Fruit fly (Drosophila melanogaster) whole organism, embryonic: ENCODE measurements around the gene rho-5.

Experiments used
- Ada2b ChIP-seq: fragments of 200-800 bp; sonication (Bioruptor generic); IDR thresholded peaks from 2 replicates; pipeline ENCODE4 v1.3.6; 2022; ENCODE audit warnings: missing biosample characterization, missing genetic modification characterization
- Antp ChIP-seq: fragments of 200-800 bp; sonication (Bioruptor generic); optimal IDR thresholded peaks from 3 replicates; lab custom pipeline; 2016; ENCODE audit warnings: missing biosample characterization, missing genetic modification characterization
- CG10267 ChIP-seq: fragments of 200-800 bp; sonication (Bioruptor generic); optimal IDR thresholded peaks from 2 replicates; lab custom pipeline; 2018; ENCODE audit warnings: missing biosample characterization, mild to moderate bottlenecking, missing genetic modification characterization, moderate library complexity
- CG10979 ChIP-seq: fragments of 200-800 bp; sonication (Bioruptor generic); optimal IDR thresholded peaks from 2 replicates; lab custom pipeline; 2018; ENCODE audit warnings: missing biosample characterization, mild to moderate bottlenecking, missing genetic modification characterization, moderate library complexity
- CG11247 ChIP-seq: fragments of 200-800 bp; sonication (Bioruptor generic); IDR thresholded peaks from 2 replicates; pipeline ENCODE4 v1.3.6; 2022; ENCODE audit warnings: missing biosample characterization, missing genetic modification characterization
- CG1233 ChIP-seq: fragments of 200-800 bp; sonication (Bioruptor generic); optimal IDR thresholded peaks from 4 replicates; lab custom pipeline; 2018; ENCODE audit warnings: missing biosample characterization, mild to moderate bottlenecking, missing genetic modification characterization
- CG12744 ChIP-seq: fragments of 200-800 bp; sonication (Bioruptor generic); optimal IDR thresholded peaks from 2 replicates; lab custom pipeline; 2016; ENCODE audit warnings: missing biosample characterization, missing genetic modification characterization
- CG13424 ChIP-seq: fragments of 200-800 bp; sonication (Bioruptor generic); optimal IDR thresholded peaks from 2 replicates; lab custom pipeline; 2019; ENCODE audit warnings: missing biosample characterization, mild to moderate bottlenecking, missing genetic modification characterization, moderate library complexity
- CG17361 ChIP-seq: fragments of 200-800 bp; sonication (Bioruptor generic); IDR thresholded peaks from 3 replicates; pipeline ENCODE4 v1.3.6; 2022; ENCODE audit warnings: missing biosample characterization, missing genetic modification characterization
- CG17568 ChIP-seq: fragments of 200-800 bp; sonication (Bioruptor generic); optimal IDR thresholded peaks from 2 replicates; lab custom pipeline; 2018; ENCODE audit warnings: missing biosample characterization, mild to moderate bottlenecking, missing genetic modification characterization, moderate library complexity
- CG18262 ChIP-seq: fragments of 200-800 bp; optimal IDR thresholded peaks from 3 replicates; lab custom pipeline; 2019; ENCODE audit warnings: missing biosample characterization, mild to moderate bottlenecking, missing genetic modification characterization, moderate library complexity
- CG43689 ChIP-seq: fragments of 200-800 bp; sonication (Bioruptor generic); IDR thresholded peaks from 2 replicates; pipeline ENCODE4 v1.3.6; 2022; ENCODE audit warnings: missing biosample characterization, missing genetic modification characterization
- CG6854 ChIP-seq: fragments of 200-800 bp; sonication (Bioruptor generic); optimal IDR thresholded peaks from 3 replicates; lab custom pipeline; 2017; ENCODE audit warnings: missing biosample characterization, mild to moderate bottlenecking, missing genetic modification characterization
- CG7786 ChIP-seq: fragments of 200-800 bp; sonication (Bioruptor generic); optimal IDR thresholded peaks from 2 replicates; lab custom pipeline; 2016; ENCODE audit warnings: missing biosample characterization, missing genetic modification characterization
- CG7963 ChIP-seq: fragments of 200-800 bp; sonication (Bioruptor generic); IDR thresholded peaks from 3 replicates; pipeline ENCODE4 v1.3.6; 2022; ENCODE audit warnings: missing biosample characterization, missing genetic modification characterization; ENCODE audit not compliant: partially characterized antibody
- CHES-1-like ChIP-seq: fragments of 200-800 bp; sonication (Bioruptor generic); optimal IDR thresholded peaks from 2 replicates; lab custom pipeline; 2016; ENCODE audit warnings: missing biosample characterization, missing genetic modification characterization
- D ChIP-seq, 2 experiments: fragments of 200-800 bp in 1 of 2; fragments of >200 bp in 1 of 2; sonication (Bioruptor generic) in 1 of 2; optimal IDR thresholded peaks; 2 replicates in 1 of 2; 3 replicates in 1 of 2; lab custom pipeline; 2017; ENCODE audit warnings: mild to moderate bottlenecking in 1 of 2, missing biosample characterization in 1 of 2, missing genetic modification characterization in 1 of 2, missing genetic modification reagents in 1 of 2
- Dfd ChIP-seq, 2 experiments: fragments of >200 bp; optimal IDR thresholded peaks; 2 replicates each; lab custom pipeline; 2017; ENCODE audit warnings: missing biosample characterization in 2 of 2, missing genetic modification characterization in 2 of 2
- Eip74EF ChIP-seq, 2 experiments: fragments of 200-800 bp in 1 of 2; fragments of >200 bp in 1 of 2; sonication (Bioruptor generic) in 1 of 2; optimal IDR thresholded peaks; 2 replicates each; lab custom pipeline; 2017 to 2019; ENCODE audit warnings: missing biosample characterization in 2 of 2, missing genetic modification characterization in 2 of 2, mild to moderate bottlenecking in 1 of 2, moderate library complexity in 1 of 2
- Hand ChIP-seq: fragments of 200-800 bp; sonication (Bioruptor generic); optimal IDR thresholded peaks from 2 replicates; lab custom pipeline; 2017; ENCODE audit warnings: mild to moderate bottlenecking, missing biosample characterization, missing genetic modification reagents, missing genetic modification characterization
- Hmx ChIP-seq: fragments of 200-800 bp; sonication (Bioruptor generic); optimal IDR thresholded peaks from 2 replicates; lab custom pipeline; 2016; ENCODE audit warnings: missing biosample characterization, missing genetic modification characterization
- Lpt ChIP-seq: fragments of >200 bp; optimal IDR thresholded peaks from 2 replicates; lab custom pipeline; 2018; ENCODE audit warnings: missing biosample characterization, missing genetic modification characterization
- MTF-1 ChIP-seq: fragments of 200-800 bp; sonication (Bioruptor generic); optimal IDR thresholded peaks from 2 replicates; lab custom pipeline; 2018; ENCODE audit warnings: missing biosample characterization, mild to moderate bottlenecking, missing genetic modification characterization, borderline replicate concordance
- Mrtf ChIP-seq: fragments of 200-800 bp; sonication (Bioruptor generic); IDR thresholded peaks from 3 replicates; pipeline ENCODE4 v1.3.6; 2022; ENCODE audit warnings: missing biosample characterization, missing genetic modification characterization
- Neu2 ChIP-seq: fragments of 200-800 bp; sonication (Bioruptor generic); optimal IDR thresholded peaks from 3 replicates; lab custom pipeline; 2016; ENCODE audit warnings: missing biosample characterization, missing genetic modification characterization, borderline replicate concordance
- Oli ChIP-seq: fragments of 200-800 bp; sonication (Bioruptor generic); optimal IDR thresholded peaks from 2 replicates; lab custom pipeline; 2018; ENCODE audit warnings: missing biosample characterization, mild to moderate bottlenecking, missing genetic modification characterization, moderate library complexity
- Ravus ChIP-seq: fragments of 200-800 bp; sonication (Bioruptor generic); IDR thresholded peaks from 2 replicates; pipeline ENCODE4 v1.3.6; 2022; ENCODE audit warnings: missing biosample characterization, missing genetic modification characterization
- Scr ChIP-seq: fragments of 200-800 bp; sonication (Bioruptor generic); IDR thresholded peaks from 2 replicates; pipeline ENCODE4 v1.3.6; 2022; ENCODE audit warnings: missing biosample characterization, missing genetic modification characterization; ENCODE audit not compliant: partially characterized antibody
- Sox100B ChIP-seq: fragments of 200-800 bp; sonication (Bioruptor generic); optimal IDR thresholded peaks from 3 replicates; lab custom pipeline; 2018; ENCODE audit warnings: missing biosample characterization, mild to moderate bottlenecking, missing genetic modification characterization
- Trl ChIP-seq, 3 experiments: fragments of >200 bp in 2 of 3; fragments of 200-800 bp in 1 of 3; sonication (Bioruptor generic) in 1 of 3; optimal IDR thresholded peaks; 2 replicates in 1 of 3; 3 replicates in 2 of 3; lab custom pipeline; 2016 to 2017; ENCODE audit warnings: missing biosample characterization in 1 of 3, missing genetic modification characterization in 1 of 3
- Usf ChIP-seq: fragments of 200-800 bp; sonication (Bioruptor generic); optimal IDR thresholded peaks from 2 replicates; lab custom pipeline; 2017; ENCODE audit warnings: missing genotype, missing biosample characterization, missing genetic modification characterization
- amos ChIP-seq: fragments of 200-800 bp; sonication (Bioruptor generic); IDR thresholded peaks from 2 replicates; pipeline ENCODE4 v1.3.6; 2022; ENCODE audit warnings: missing biosample characterization, missing genetic modification characterization; ENCODE audit not compliant: partially characterized antibody
- az2 ChIP-seq: fragments of 200-800 bp; sonication (Bioruptor generic); optimal IDR thresholded peaks from 3 replicates; lab custom pipeline; 2016; ENCODE audit warnings: missing biosample characterization, missing genetic modification characterization
- bowl ChIP-seq: fragments of 200-800 bp; sonication (Bioruptor generic); IDR thresholded peaks from 2 replicates; pipeline ENCODE4 v1.3.6; 2022; ENCODE audit warnings: missing biosample characterization, missing genetic modification characterization
- crp ChIP-seq, 2 experiments: fragments of 200-800 bp; sonication (Bioruptor generic); optimal IDR thresholded peaks; 2 replicates in 1 of 2; 3 replicates in 1 of 2; lab custom pipeline; 2017; ENCODE audit warnings: missing biosample characterization in 2 of 2, missing genetic modification characterization in 2 of 2, mild to moderate bottlenecking in 1 of 2, moderate library complexity in 1 of 2
- da ChIP-seq: fragments of 200-800 bp; sonication (Bioruptor generic); optimal IDR thresholded peaks from 2 replicates; lab custom pipeline; 2016; ENCODE audit warnings: missing biosample characterization, missing genetic modification characterization
- eve ChIP-seq, 2 experiments: fragments of >200 bp; optimal IDR thresholded peaks; 2 replicates each; lab custom pipeline; 2017; ENCODE audit warnings: missing biosample characterization in 2 of 2, missing genetic modification characterization in 2 of 2
- exex ChIP-seq: fragments of 200-800 bp; sonication (Bioruptor generic); optimal IDR thresholded peaks from 4 replicates; lab custom pipeline; 2018; ENCODE audit warnings: missing biosample characterization, mild to moderate bottlenecking, missing genetic modification characterization, moderate library complexity
- fd3F ChIP-seq: fragments of 200-800 bp; sonication (Bioruptor generic); optimal IDR thresholded peaks from 2 replicates; lab custom pipeline; 2018; ENCODE audit warnings: missing biosample characterization, mild to moderate bottlenecking, missing genetic modification characterization, moderate library complexity
- h ChIP-seq: fragments of >200 bp; optimal IDR thresholded peaks from 2 replicates; lab custom pipeline; 2017
- klu ChIP-seq: fragments of 200-800 bp; sonication (Bioruptor generic); IDR thresholded peaks from 2 replicates; pipeline ENCODE4 v1.3.6; 2022; ENCODE audit warnings: missing biosample characterization, missing genetic modification characterization
- lab ChIP-seq: fragments of 200-800 bp; sonication (Bioruptor generic); optimal IDR thresholded peaks from 3 replicates; lab custom pipeline; 2017; ENCODE audit warnings: missing biosample characterization, missing genetic modification characterization, mild to moderate bottlenecking, moderate library complexity, missing genetic modification reagents
- maf-S ChIP-seq: fragments of 200-800 bp; sonication (Bioruptor generic); optimal IDR thresholded peaks from 2 replicates; lab custom pipeline; 2016; ENCODE audit warnings: missing biosample characterization, missing genetic modification characterization
- odd ChIP-seq: fragments of 200-800 bp; sonication (Bioruptor generic); optimal IDR thresholded peaks from 2 replicates; lab custom pipeline; 2017; ENCODE audit warnings: missing biosample characterization, mild to moderate bottlenecking, missing genetic modification characterization
- sna ChIP-seq: fragments of 200-800 bp; sonication (Bioruptor generic); IDR thresholded peaks from 2 replicates; pipeline ENCODE4 v1.3.6; 2022; ENCODE audit warnings: missing biosample characterization, missing genetic modification characterization; ENCODE audit not compliant: partially characterized antibody
- unc-4 ChIP-seq: fragments of 200-800 bp; sonication (Bioruptor generic); IDR thresholded peaks from 2 replicates; pipeline ENCODE4 v1.3.6; 2022; ENCODE audit warnings: missing biosample characterization, missing genetic modification characterization; ENCODE audit not compliant: partially characterized antibody
- vvl ChIP-seq: fragments of 200-800 bp; sonication (Bioruptor generic); IDR thresholded peaks from 2 replicates; pipeline ENCODE4 v1.3.6; 2022; ENCODE audit warnings: missing biosample characterization, missing genetic modification characterization

Gene rho-5

dm6 chr2L:10375464-10376236, 1.9 kb upstream of the rho-5 start, which contains the start of the genes CG33303 and dpr19 (continued):
- TF ChIP-seq sna (no peak), Neu2 (GFP tag; lab: Kevin White, UChicago) (no peak), CG11247 (GFP tag; lab: Robert Waterston, UW) (0 out of 2 replicates have a peak, but pooled peaks have one; percentile 29), Dfd (GFP tag; optimal IDR thresholded peaks at IDR 0.05; lab: Kevin White, UChicago) (no peak), Mrtf (GFP tag; lab: Robert Waterston, UW) (no peak), CHES-1-like (no peak), h (no peak), da (GFP tag; lab: Kevin White, UChicago) (no peak), CG10267 (tag; lab: Kevin White, UChicago) (peak; percentile 84), unc-4 (no peak), Hmx (GFP tag; lab: Kevin White, UChicago) (no peak), eve (GFP tag; optimal IDR thresholded peaks at IDR 0.05; lab: Kevin White, UChicago) (no peak), klu (GFP tag; lab: Robert Waterston, UW) (no peak), Eip74EF (GFP tag; optimal IDR thresholded peaks at IDR 0.05; lab: Kevin White, UChicago) (peak in 1 of 2 experiments; percentile 79), exex (tag; lab: Kevin White, UChicago) (no peak), odd (GFP tag; lab: Kevin White, UChicago) (peak; percentile 53), maf-S (GFP tag; lab: Kevin White, UChicago) (no peak), CG6854 (peak; percentile 66), Oli (tag; lab: Kevin White, UChicago) (peak; percentile 64), Scr (GFP tag; lab: Robert Waterston, UW) (no peak), Lpt (GFP tag; lab: Kevin White, UChicago) (no peak), CG17361 (GFP tag; lab: Robert Waterston, UW) (peak; percentile 86; the same call in 2 of the 3 replicates), CG18262 (peak; percentile 89), Hand (GFP tag; lab: Kevin White, UChicago) (peak; percentile 31), crp (GFP tag; optimal IDR thresholded peaks at IDR 0.05; lab: Kevin White, UChicago) (peak in 1 of 2 experiments; percentile 79), vvl (GFP tag; lab: Robert Waterston, UW) (peak; percentile 83), CG17568 (GFP tag; lab: Kevin White, UChicago) (no peak), MTF-1 (GFP tag; lab: Kevin White, UChicago) (no peak), Sox100B (peak; percentile 83), CG7963 (no peak), Usf (no peak), CG43689 (GFP tag; lab: Robert Waterston, UW) (no peak), CG1233 (GFP tag; lab: Kevin White, UChicago) (peak; percentile 67), CG7786 (GFP tag; lab: Kevin White, UChicago) (no peak), D (optimal IDR thresholded peaks at IDR 0.05; lab: Kevin White, UChicago) (no peak), D (GFP tag; optimal IDR thresholded peaks at IDR 0.05; lab: Kevin White, UChicago) (peak; percentile 49), Ravus (GFP tag; lab: Robert Waterston, UW) (no peak), CG13424 (tag; lab: Kevin White, UChicago) (peak; percentile 89), az2 (GFP tag; lab: Kevin White, UChicago) (peak; percentile 54), Antp (no peak), CG10979 (peak; percentile 84), amos (GFP tag; lab: Robert Waterston, UW) (no peak; the same call in 1 of the 2 replicates), Trl (optimal IDR thresholded peaks at IDR 0.05; lab: Kevin White, UChicago) (no peak), Trl (GFP tag; optimal IDR thresholded peaks at IDR 0.05; lab: Kevin White, UChicago) (no peak), bowl (GFP tag; lab: Robert Waterston, UW) (no peak), lab (GFP tag; lab: Kevin White, UChicago) (peak; percentile 81), Ada2b (GFP tag; lab: Robert Waterston, UW) (peak; percentile 42), fd3F (GFP tag; lab: Kevin White, UChicago) (peak; percentile 58), CG12744 (no peak)
